Worm (Caenorhabditis elegans): ENCODE results near the gene unc-86.

unc-86 gene

DNA sequence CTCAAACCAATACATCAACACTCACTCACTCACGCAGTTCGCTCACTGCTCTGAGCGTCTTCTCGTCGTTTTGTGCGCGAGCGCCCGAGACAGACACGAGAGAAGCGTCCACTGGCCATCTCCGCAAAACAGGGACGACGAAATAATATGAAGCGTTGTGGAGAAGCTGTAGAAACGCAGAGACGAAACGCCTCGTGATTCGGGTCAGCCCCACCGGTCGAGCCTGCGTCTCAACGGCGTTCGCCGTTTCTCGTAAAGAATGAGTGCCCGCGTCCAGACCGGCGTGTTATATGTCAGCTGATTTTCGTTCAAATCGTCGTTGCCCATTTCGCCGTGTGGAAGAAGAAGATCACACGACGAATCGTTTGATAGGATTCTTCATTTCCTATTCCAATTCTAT is 11.4 kb upstream of the unc-86 start, which contains the start of gene fbxl-1 (continued):
- no peak for TF ChIP-seq T07F8.4 (tag; optimal IDR thresholded peaks at IDR 0.05)
- no peak for TF ChIP-seq lsl-1 (GFP tag; optimal IDR thresholded peaks at IDR 0.05)
- no peak for TF ChIP-seq F52B5.7 (tag; optimal IDR thresholded peaks at IDR 0.05)
- TF ChIP-seq let-607 (tag; optimal IDR thresholded peaks at IDR 0.05), result peak in 1 of 2 experiments; percentile 43
- no peak for TF ChIP-seq ceh-58 (GFP tag; IDR thresholded peaks at IDR 0.05)
- no peak for TF ChIP-seq hrde-1 (tag; optimal IDR thresholded peaks at IDR 0.05; ENCODE audit: borderline replicate concordance)
- no peak for TF ChIP-seq B0035.1 (tag; optimal IDR thresholded peaks at IDR 0.05)
- TF ChIP-seq snpc-3.4 (tag; optimal IDR thresholded peaks at IDR 0.05), result no peak
- no peak for TF ChIP-seq nfya-2 (GFP tag; IDR thresholded peaks at IDR 0.05)
- no peak for TF ChIP-seq nfya-1 (tag; optimal IDR thresholded peaks at IDR 0.05; ENCODE audit: borderline replicate concordance, insufficient read depth)
- TF ChIP-seq lsy-27 (tag; optimal IDR thresholded peaks at IDR 0.05; ENCODE audit: borderline replicate concordance, insufficient read depth), result no peak
- TF ChIP-seq attf-5 (GFP tag; optimal IDR thresholded peaks at IDR 0.05), result peak; percentile 93
- TF ChIP-seq atf-7 (tag; optimal IDR thresholded peaks at IDR 0.05), result peak; percentile 16
- peak; percentile 55 for TF ChIP-seq lin-54 (GFP tag; optimal IDR thresholded peaks at IDR 0.05)
- no peak for TF ChIP-seq hlh-26 (GFP tag; conservative IDR thresholded peaks at IDR 0.05)
- TF ChIP-seq ceh-27 (GFP tag; optimal IDR thresholded peaks at IDR 0.05), result peak; percentile 61
- TF ChIP-seq Y79H2A.3 (GFP tag; conservative IDR thresholded peaks at IDR 0.05), result no peak
- TF ChIP-seq ztf-3 (GFP tag; optimal IDR thresholded peaks at IDR 0.05), result no peak
- no peak for TF ChIP-seq D2030.7 (GFP tag; IDR thresholded peaks at IDR 0.05)
- no peak for TF ChIP-seq B0019.2 (GFP tag; conservative IDR thresholded peaks at IDR 0.05)
- no peak for TF ChIP-seq rec-8 (tag; optimal IDR thresholded peaks at IDR 0.05)
- no peak for TF ChIP-seq sea-2 (GFP tag; IDR thresholded peaks at IDR 0.05)
- TF ChIP-seq tbp1 (GFP tag; optimal IDR thresholded peaks at IDR 0.05), result peak; percentile 53
- no peak for TF ChIP-seq aptf-3 (GFP tag; IDR thresholded peaks at IDR 0.05)
- TF ChIP-seq dpl-1 (GFP tag; optimal IDR thresholded peaks at IDR 0.05), result no peak
- TF ChIP-seq F37B4.10 (GFP tag; IDR thresholded peaks at IDR 0.05), result no peak
- no peak for TF ChIP-seq F57C9.4 (tag; optimal IDR thresholded peaks at IDR 0.05)
- no peak for TF ChIP-seq hsf-1 (GFP tag; IDR thresholded peaks at IDR 0.05)
- TF ChIP-seq cebp-1 (GFP tag; IDR thresholded peaks at IDR 0.05), result peak; percentile 57; the same call in 1 of the 2 replicates
- TF ChIP-seq cebp-1 (tag; optimal IDR thresholded peaks at IDR 0.05), result peak; percentile 92
- TF ChIP-seq egrh-3 (GFP tag; IDR thresholded peaks at IDR 0.05), result peak; percentile 35; the same call in 1 of the 2 replicates
- no peak for TF ChIP-seq akir-1 (GFP tag; optimal IDR thresholded peaks at IDR 0.05)
- TF ChIP-seq lin-35 (GFP tag; optimal IDR thresholded peaks at IDR 0.05), result no peak
- peak; percentile 72 for TF ChIP-seq mcd-1 (GFP tag; IDR thresholded peaks at IDR 0.05)
- TF ChIP-seq sdz-38 (tag; optimal IDR thresholded peaks at IDR 0.05), result no peak
- TF ChIP-seq lin-26 (GFP tag; IDR thresholded peaks at IDR 0.05), result peak; percentile 68; the same call in 1 of the 2 replicates
- peak; percentile 63 for TF ChIP-seq lin-40 (tag; optimal IDR thresholded peaks at IDR 0.05)
- TF ChIP-seq egl-18 (GFP tag; IDR thresholded peaks at IDR 0.05), result no peak
- TF ChIP-seq hmg-1.2 (GFP tag; IDR thresholded peaks at IDR 0.05), result peak; percentile 79; the same call in 1 of the 2 replicates
- peak; percentile 41 for TF ChIP-seq ZK185.1 (tag; optimal IDR thresholded peaks at IDR 0.05; ENCODE audit: poor library complexity, severe bottlenecking)
- TF ChIP-seq zfh-2 (GFP tag; conservative IDR thresholded peaks at IDR 0.05), result peak; percentile 98

All from whole organism, young adult.